Worm (Caenorhabditis elegans) whole organism, mixed stage, embryonic: ENCODE results near the gene AH10.4.

Experiments used
- M03D4.4 ChIP-seq: sonication (generic microtip); optimal IDR thresholded peaks from 2 replicates; lab custom pipeline; 2017; ENCODE audit warnings: mild to moderate bottlenecking, missing genetic modification characterization, missing compliant biosample characterization
- ceh-43 ChIP-seq: fragments of 200-800 bp; sonication (Bioruptor generic); optimal IDR thresholded peaks from 2 replicates; lab custom pipeline; 2018; ENCODE audit warnings: mild to moderate bottlenecking, missing genetic modification characterization, moderate library complexity, missing compliant biosample characterization
- drap-1 ChIP-seq: fragments of 200-800 bp; sonication (Bioruptor generic); optimal IDR thresholded peaks from 3 replicates; lab custom pipeline; 2018; ENCODE audit warnings: mild to moderate bottlenecking, missing genetic modification characterization, missing compliant biosample characterization
- elt-3 ChIP-seq: fragments of 150-350 bp; optimal IDR thresholded peaks from 2 replicates; lab custom pipeline; 2014; ENCODE audit warnings: missing biosample characterization, missing genetic modification characterization
- ham-2 ChIP-seq: fragments of 200-800 bp; sonication (Bioruptor generic); optimal IDR thresholded peaks from 2 replicates; lab custom pipeline; 2018; ENCODE audit warnings: mild to moderate bottlenecking, missing genetic modification characterization, missing compliant biosample characterization
- hlh-1 ChIP-seq: fragments of 150-350 bp; optimal IDR thresholded peaks from 2 replicates; lab custom pipeline; 2014; ENCODE audit warnings: missing biosample characterization, missing genetic modification reagents, missing genetic modification characterization
- nhr-237 ChIP-seq: fragments of 150-350 bp; optimal IDR thresholded peaks from 2 replicates; lab custom pipeline; 2014; ENCODE audit warnings: missing biosample characterization, missing genetic modification characterization
- pha-4 ChIP-seq: fragments of 150-350 bp; optimal IDR thresholded peaks from 2 replicates; lab custom pipeline; 2018; ENCODE audit warnings: missing biosample characterization, missing genetic modification reagents, missing genetic modification characterization
- sptf-1 ChIP-seq: sonication (generic microtip); optimal IDR thresholded peaks from 2 replicates; lab custom pipeline; 2017; ENCODE audit warnings: mild to moderate bottlenecking, missing genetic modification characterization, moderate library complexity, missing compliant biosample characterization
- unc-120 ChIP-seq: sonication (generic microtip); optimal IDR thresholded peaks from 2 replicates; lab custom pipeline; 2017; ENCODE audit warnings: missing genetic modification characterization, missing compliant biosample characterization; ENCODE audit not compliant: poor library complexity, severe bottlenecking
- unc-39 ChIP-seq: fragments of 150-350 bp; optimal IDR thresholded peaks from 2 replicates; lab custom pipeline; 2014; ENCODE audit warnings: missing biosample characterization, missing genetic modification characterization
- zip-8 ChIP-seq: fragments of 150-350 bp; optimal IDR thresholded peaks from 2 replicates; lab custom pipeline; 2014; ENCODE audit warnings: missing biosample characterization, missing genetic modification characterization
- ztf-11 ChIP-seq: fragments of 150-350 bp; optimal IDR thresholded peaks from 2 replicates; lab custom pipeline; 2014; ENCODE audit warnings: missing biosample characterization, missing genetic modification characterization

The AH10.4 gene

ce11 chrV:14092403-14092802 is 45.3 kb downstream of the AH10.4 start, which contains the start of gene D1086.3:
TSS of gene D1086.3 (plus strand) at chrV:14092792.
- TF ChIP-seq pha-4 (tag; lab: Kevin White, UChicago) = no peak
- TF ChIP-seq sptf-1 (tag; lab: Kevin White, UChicago) = no peak
- no peak for TF ChIP-seq drap-1
- TF ChIP-seq M03D4.4 (tag; lab: Kevin White, UChicago) = no peak
- no peak for TF ChIP-seq ceh-43 (GFP tag; lab: Kevin White, UChicago)
- no peak for TF ChIP-seq unc-39
- TF ChIP-seq zip-8 = no peak

ce11 chrV:14090309-14090967 is 47.2 kb downstream of the AH10.4 start, which contains the start of the genes D1086.5 and him-5:
TSS of gene D1086.5 (minus strand) at chrV:14090359.
TSS of gene him-5 (plus strand) at chrV:14090426.
- no peak for TF ChIP-seq nhr-237 (tag; lab: Kevin White, UChicago)
- no peak for TF ChIP-seq M03D4.4 (tag; lab: Kevin White, UChicago)
- TF ChIP-seq elt-3 (tag; lab: Kevin White, UChicago) = no peak
- no peak for TF ChIP-seq ham-2 (GFP tag; lab: Kevin White, UChicago)
- TF ChIP-seq hlh-1 (tag; lab: Kevin White, UChicago) = no peak
- TF ChIP-seq ztf-11 (tag; lab: Kevin White, UChicago) = no peak

- no peak for TF ChIP-seq unc-120
These were observed 49.6 kb downstream of the AH10.4 start, which contains the start of gene D1086.19 for ce11 chrV:14088051-14088450. TSS of gene D1086.19 (plus strand) at chrV:14088351.
